Fruit fly (Drosophila melanogaster): ENCODE results near the gene CG4194.

Gene CG4194

DNA sequence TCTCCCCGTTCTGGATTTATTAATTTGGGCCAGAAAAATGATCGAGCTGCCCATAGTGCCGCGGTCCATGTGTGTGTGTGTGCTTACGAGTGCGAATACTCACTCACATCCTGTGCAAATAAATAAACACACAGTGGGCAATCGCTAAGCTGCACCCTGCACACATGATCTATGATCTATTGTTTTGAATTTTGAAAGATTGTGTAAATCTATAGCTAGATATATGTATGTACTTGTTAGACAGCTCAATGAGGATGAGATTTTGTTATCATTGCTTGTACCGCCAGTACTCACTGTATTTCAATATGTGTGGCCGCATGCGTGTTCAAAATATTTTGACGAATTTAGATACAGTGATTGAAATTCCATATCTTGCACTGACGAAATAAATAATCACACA lies 14.7 kb downstream of the CG4194 start (continued):
- TF ChIP-seq Mad (GFP tag; optimal IDR thresholded peaks at IDR 0.05) (peak; percentile 11), CG1529 (GFP tag; optimal IDR thresholded peaks at IDR 0.05) (no peak), CG5180 (GFP tag; optimal IDR thresholded peaks at IDR 0.05) (no peak), CG17186 (GFP tag; optimal IDR thresholded peaks at IDR 0.05) (no peak), sr (GFP tag; IDR thresholded peaks at IDR 0.05) (no peak), CG14014 (GFP tag; IDR thresholded peaks at IDR 0.05) (peak; percentile 43; the same call in 1 of the 2 replicates), az2 (GFP tag; optimal IDR thresholded peaks at IDR 0.05) (peak; percentile 24), Adf1 (GFP tag; IDR thresholded peaks at IDR 0.05) (no peak), insv (GFP tag; optimal IDR thresholded peaks at IDR 0.05) (no peak), dmrt99B (tag; optimal IDR thresholded peaks at IDR 0.05) (peak; percentile 23), al (GFP tag; IDR thresholded peaks at IDR 0.05) (peak; percentile 78), CG3995 (GFP tag; optimal IDR thresholded peaks at IDR 0.05) (peak; percentile 38), Opbp (GFP tag; IDR thresholded peaks at IDR 0.05; ENCODE audit: partially characterized antibody) (no peak), CG17829 (tag; optimal IDR thresholded peaks at IDR 0.05) (no peak), tna (GFP tag; IDR thresholded peaks at IDR 0.05; ENCODE audit: partially characterized antibody) (no peak), z (GFP tag; IDR thresholded peaks at IDR 0.05) (no peak), CG11085 (GFP tag; IDR thresholded peaks at IDR 0.05) (peak; percentile 79), CG1024 (GFP tag; IDR thresholded peaks at IDR 0.05) (no peak), Six4 (GFP tag; optimal IDR thresholded peaks at IDR 0.05) (no peak), GATAe (GFP tag; conservative IDR thresholded peaks at IDR 0.05) (no peak), gsb-n (tag; optimal IDR thresholded peaks at IDR 0.05) (no peak), vvl (GFP tag; IDR thresholded peaks at IDR 0.05) (peak; percentile 55), CG9727 (GFP tag; optimal IDR thresholded peaks at IDR 0.05) (peak; percentile 29), corto (GFP tag; optimal IDR thresholded peaks at IDR 0.05) (no peak), Doc3 (GFP tag; IDR thresholded peaks at IDR 0.05; ENCODE audit: partially characterized antibody) (no peak), CG1832 (GFP tag; optimal IDR thresholded peaks at IDR 0.05) (no peak), sim (GFP tag; IDR thresholded peaks at IDR 0.05) (no peak), CG4820 (GFP tag; optimal IDR thresholded peaks at IDR 0.05) (no peak), NC2β (GFP tag; optimal IDR thresholded peaks at IDR 0.05) (no peak), Dp (GFP tag; optimal IDR thresholded peaks at IDR 0.05) (no peak), bbx (GFP tag; IDR thresholded peaks at IDR 0.05; ENCODE audit: partially characterized antibody) (no peak), CG2889 (GFP tag; IDR thresholded peaks at IDR 0.05) (peak; percentile 52; the same call in 1 of the 3 replicates), CG18599 (GFP tag; optimal IDR thresholded peaks at IDR 0.05) (peak; percentile 82), CG2202 (tag; optimal IDR thresholded peaks at IDR 0.05) (no peak), odd (GFP tag; optimal IDR thresholded peaks at IDR 0.05) (no peak), knrl (GFP tag; IDR thresholded peaks at IDR 0.05; ENCODE audit: partially characterized antibody) (no peak), tap (tag; optimal IDR thresholded peaks at IDR 0.05) (peak; percentile 22), dm (GFP tag; optimal IDR thresholded peaks at IDR 0.05) (no peak), Chrac-16 (GFP tag; optimal IDR thresholded peaks at IDR 0.05) (peak; percentile 48), salm (tag; optimal IDR thresholded peaks at IDR 0.05) (no peak), CG9437 (GFP tag; optimal IDR thresholded peaks at IDR 0.05) (no peak), Hand (GFP tag; optimal IDR thresholded peaks at IDR 0.05) (peak; percentile 27), bab2 (GFP tag; optimal IDR thresholded peaks at IDR 0.05) (peak; percentile 23), bsh (GFP tag; optimal IDR thresholded peaks at IDR 0.05) (peak in 1 of 2 experiments; percentile 61), amos (GFP tag; IDR thresholded peaks at IDR 0.05; ENCODE audit: partially characterized antibody) (no peak), slbo (GFP tag; IDR thresholded peaks at IDR 0.05) (peak; percentile 91), dmrt11E (tag; optimal IDR thresholded peaks at IDR 0.05) (no peak), CG32532 (GFP tag; IDR thresholded peaks at IDR 0.05) (peak; percentile 86), Fer3 (tag; optimal IDR thresholded peaks at IDR 0.05) (peak; percentile 77), CG3726 (GFP tag; IDR thresholded peaks at IDR 0.05) (no peak)
